Worm (Caenorhabditis elegans) whole organism, L3 larva: ENCODE measurements around the gene F45E12.5.

Experiments used
- R02D3.7 ChIP-seq: fragments of 150-350 bp; optimal IDR thresholded peaks from 2 replicates; lab custom pipeline; 2014; ENCODE audit warnings: missing biosample characterization, missing genetic modification characterization
- ama-1 ChIP-seq: fragments of 150-350 bp; optimal IDR thresholded peaks from 2 replicates; lab custom pipeline; 2018
- ceh-16 ChIP-seq: sonication (generic microtip); optimal IDR thresholded peaks from 2 replicates; lab custom pipeline; 2017; ENCODE audit warnings: missing biosample characterization, missing genetic modification characterization
- ceh-28 ChIP-seq: fragments of 150-350 bp; optimal IDR thresholded peaks from 2 replicates; lab custom pipeline; 2014; ENCODE audit warnings: missing biosample characterization, missing genetic modification reagents, missing genetic modification characterization
- ceh-82 ChIP-seq: fragments of 150-350 bp; optimal IDR thresholded peaks from 2 replicates; lab custom pipeline; 2014; ENCODE audit warnings: missing biosample characterization, missing genetic modification characterization
- ceh-9 ChIP-seq: sonication (generic microtip); optimal IDR thresholded peaks from 2 replicates; lab custom pipeline; 2018; ENCODE audit warnings: missing biosample characterization, missing genetic modification characterization
- daf-12 ChIP-seq: fragments of 150-350 bp; optimal IDR thresholded peaks from 2 replicates; lab custom pipeline; 2014; ENCODE audit warnings: missing biosample characterization, missing genetic modification reagents, missing genetic modification characterization
- egl-5 ChIP-seq: fragments of 150-350 bp; optimal IDR thresholded peaks from 2 replicates; lab custom pipeline; 2017; ENCODE audit warnings: missing biosample characterization, missing genetic modification reagents, missing genetic modification characterization, inconsistent platforms
- elt-1 ChIP-seq: fragments of 150-350 bp; optimal IDR thresholded peaks from 2 replicates; lab custom pipeline; 2014; ENCODE audit warnings: missing biosample characterization, missing genetic modification characterization
- elt-2 ChIP-seq: sonication (generic microtip); optimal IDR thresholded peaks from 2 replicates; lab custom pipeline; 2016; ENCODE audit warnings: missing genetic modification reagents, mild to moderate bottlenecking, missing genetic modification characterization, missing compliant biosample characterization
- elt-3 ChIP-seq, 3 experiments: fragments of 150-350 bp in 1 of 3; sonication (generic microtip) in 2 of 3; optimal IDR thresholded peaks; 2 replicates in 2 of 3; 4 replicates in 1 of 3; lab custom pipeline; 2014 to 2017; ENCODE audit warnings: missing biosample characterization in 3 of 3, missing genetic modification characterization in 3 of 3
- eor-1 ChIP-seq, 2 experiments: fragments of 150-350 bp; optimal IDR thresholded peaks; 2 replicates each; lab custom pipeline; 2014 to 2018; ENCODE audit warnings: missing biosample characterization in 2 of 2, missing genetic modification characterization in 2 of 2
- fkh-10 ChIP-seq: sonication (generic microtip); optimal IDR thresholded peaks from 2 replicates; lab custom pipeline; 2017; ENCODE audit warnings: missing biosample characterization, missing genetic modification reagents, missing genetic modification characterization
- fkh-2 ChIP-seq: fragments of 150-350 bp; optimal IDR thresholded peaks from 2 replicates; lab custom pipeline; 2014; ENCODE audit warnings: missing biosample characterization, missing genetic modification reagents, missing genetic modification characterization
- fos-1 ChIP-seq: fragments of 150-350 bp; optimal IDR thresholded peaks from 2 replicates; lab custom pipeline; 2014; ENCODE audit warnings: missing biosample characterization, missing genetic modification characterization
- lin-15B ChIP-seq: fragments of 150-350 bp; optimal IDR thresholded peaks from 2 replicates; lab custom pipeline; 2014; ENCODE audit warnings: missing biosample characterization, missing genetic modification characterization
- lin-39 ChIP-seq: fragments of 150-350 bp; optimal IDR thresholded peaks from 2 replicates; lab custom pipeline; 2018; ENCODE audit warnings: missing biosample characterization, missing genetic modification reagents, missing genetic modification characterization
- lsy-12 ChIP-seq: sonication (generic microtip); optimal IDR thresholded peaks from 2 replicates; lab custom pipeline; 2016; ENCODE audit warnings: mild to moderate bottlenecking, missing genetic modification characterization, missing compliant biosample characterization
- mml-1 ChIP-seq: fragments of 150-350 bp; sonication (generic microtip); optimal IDR thresholded peaks from 3 replicates; lab custom pipeline; 2014; ENCODE audit warnings: missing biosample characterization, missing genetic modification characterization
- nfya-1 ChIP-seq: sonication (generic microtip); optimal IDR thresholded peaks from 2 replicates; lab custom pipeline; 2017; ENCODE audit warnings: missing genetic modification characterization, mild to moderate bottlenecking, missing compliant biosample characterization, antibody characterized with exemption, moderate library complexity; ENCODE audit not compliant: insufficient read depth
- nhr-11 ChIP-seq: fragments of 150-350 bp; optimal IDR thresholded peaks from 2 replicates; lab custom pipeline; 2014; ENCODE audit warnings: missing biosample characterization, missing genetic modification characterization
- nhr-23 ChIP-seq: fragments of 150-350 bp; optimal IDR thresholded peaks from 2 replicates; lab custom pipeline; 2014; ENCODE audit warnings: missing biosample characterization, missing genetic modification reagents, missing genetic modification characterization
- nhr-237 ChIP-seq: fragments of 150-350 bp; optimal IDR thresholded peaks from 2 replicates; lab custom pipeline; 2014; ENCODE audit warnings: missing biosample characterization, missing genetic modification characterization
- nhr-28 ChIP-seq: fragments of 150-350 bp; optimal IDR thresholded peaks from 2 replicates; lab custom pipeline; 2014; ENCODE audit warnings: missing biosample characterization, missing genetic modification characterization
- nhr-43 ChIP-seq: sonication (generic microtip); optimal IDR thresholded peaks from 2 replicates; lab custom pipeline; 2016; ENCODE audit warnings: mild to moderate bottlenecking, missing genetic modification characterization, missing compliant biosample characterization; ENCODE audit not compliant: poor library complexity, severe bottlenecking
- nhr-76 ChIP-seq: fragments of 150-350 bp; sonication (generic microtip); optimal IDR thresholded peaks from 5 replicates; lab custom pipeline; 2014; ENCODE audit warnings: missing biosample characterization, missing genetic modification characterization
- nhr-77 ChIP-seq: fragments of 150-350 bp; optimal IDR thresholded peaks from 2 replicates; lab custom pipeline; 2014; ENCODE audit warnings: missing biosample characterization, missing genetic modification characterization
- pqm-1 ChIP-seq: fragments of 150-350 bp; optimal IDR thresholded peaks from 2 replicates; lab custom pipeline; 2017; ENCODE audit warnings: missing biosample characterization, missing genetic modification characterization, inconsistent platforms
- sea-2 ChIP-seq: fragments of 150-350 bp; sonication (generic microtip); optimal IDR thresholded peaks from 4 replicates; lab custom pipeline; 2014; ENCODE audit warnings: missing biosample characterization, missing genetic modification reagents, missing genetic modification characterization
- skn-1 ChIP-seq: fragments of 150-350 bp; optimal IDR thresholded peaks from 2 replicates; lab custom pipeline; 2014; ENCODE audit warnings: missing biosample characterization, missing genetic modification characterization
- snpc-4 ChIP-seq: fragments of 150-350 bp; optimal IDR thresholded peaks from 2 replicates; lab custom pipeline; 2014; ENCODE audit warnings: missing biosample characterization, missing genetic modification characterization
- unc-62 ChIP-seq: fragments of 150-350 bp; sonication (generic microtip); optimal IDR thresholded peaks from 4 replicates; lab custom pipeline; 2014; ENCODE audit warnings: missing biosample characterization, missing genetic modification reagents, missing genetic modification characterization
- zag-1 ChIP-seq: fragments of 150-350 bp; optimal IDR thresholded peaks from 2 replicates; lab custom pipeline; 2014; ENCODE audit warnings: missing biosample characterization, missing genetic modification characterization
- ztf-11 ChIP-seq: fragments of 150-350 bp; optimal IDR thresholded peaks from 2 replicates; lab custom pipeline; 2014; ENCODE audit warnings: missing biosample characterization, missing genetic modification characterization
- ztf-4 ChIP-seq: fragments of 150-350 bp; optimal IDR thresholded peaks from 2 replicates; lab custom pipeline; 2014; ENCODE audit warnings: missing biosample characterization, missing genetic modification characterization

The F45E12.5 gene

DNA sequence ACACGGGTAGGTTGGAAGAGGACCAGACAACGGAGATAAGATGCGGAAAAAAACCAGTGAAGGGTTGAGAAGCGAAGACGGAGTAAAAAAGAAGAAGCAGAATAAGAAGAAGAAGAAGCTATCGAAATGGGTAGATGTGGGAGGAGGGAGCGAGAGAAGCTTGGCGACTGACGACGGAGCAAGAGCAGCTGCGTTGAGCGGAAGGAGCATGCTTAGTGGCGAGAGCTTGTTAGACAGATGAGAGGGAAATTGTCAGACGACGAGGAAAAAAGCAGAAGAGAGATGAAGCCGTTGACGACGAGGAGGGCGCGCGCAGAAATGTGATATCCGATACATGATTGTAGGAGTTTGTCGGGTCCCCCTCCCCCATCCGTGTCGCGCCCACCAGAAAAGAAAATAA lies 17.1 kb upstream of the F45E12.5 start (continued):
- TF ChIP-seq ceh-9 (tag; lab: Kevin White, UChicago) (no peak), nhr-43 (tag; lab: Kevin White, UChicago) (no peak), lin-39 (tag; lab: Kevin White, UChicago) (peak; percentile 77), R02D3.7 (no peak), ztf-11 (tag; lab: Kevin White, UChicago) (no peak), daf-12 (tag; lab: Kevin White, UChicago) (no peak), nhr-77 (tag; lab: Kevin White, UChicago) (no peak), snpc-4 (peak; percentile 16), unc-62 (GFP tag; lab: Kevin White, UChicago) (no peak), nhr-23 (no peak), mml-1 (tag; lab: Kevin White, UChicago) (no peak), elt-2 (tag; lab: Kevin White, UChicago) (no peak), pqm-1 (tag; lab: Kevin White, UChicago) (no peak), nhr-237 (no peak), elt-1 (tag; lab: Kevin White, UChicago) (no peak), fos-1 (tag; lab: Kevin White, UChicago) (no peak), lsy-12 (tag; lab: Kevin White, UChicago) (peak; percentile 18), nhr-76 (tag; lab: Kevin White, UChicago) (no peak), nhr-11 (peak; percentile 7), skn-1 (tag; lab: Kevin White, UChicago) (no peak)

DNA sequence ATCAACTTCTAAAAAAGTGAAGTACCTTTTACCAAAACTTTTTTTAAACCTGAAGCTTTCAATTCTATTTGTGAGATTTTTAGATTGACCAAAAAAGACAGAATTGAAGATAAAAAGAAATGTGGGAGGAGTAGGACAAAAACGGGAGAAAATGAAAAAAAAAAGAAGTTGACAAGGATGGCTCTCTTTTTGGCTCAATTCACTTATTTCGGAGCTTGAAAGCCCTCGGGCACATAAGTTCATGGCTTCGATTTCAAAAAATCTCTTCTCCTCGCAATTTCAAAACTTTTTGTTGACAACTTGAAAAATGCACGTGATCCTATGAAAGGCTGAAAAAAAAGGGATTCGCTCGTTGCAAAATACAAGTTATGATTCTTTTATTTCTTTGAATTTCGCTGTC lies 16.3 kb upstream of the F45E12.5 start:
- TF ChIP-seq nfya-1 = no peak
- TF ChIP-seq nhr-77 (tag; lab: Kevin White, UChicago) = no peak
- TF ChIP-seq lin-39 (tag; lab: Kevin White, UChicago) = no peak
- TF ChIP-seq fkh-10 (GFP tag; lab: Kevin White, UChicago) = peak; percentile 60
- TF ChIP-seq elt-1 (tag; lab: Kevin White, UChicago) = no peak
- TF ChIP-seq fkh-2 (tag; lab: Kevin White, UChicago) = no peak
- no peak for TF ChIP-seq lsy-12 (tag; lab: Kevin White, UChicago)
- no peak for TF ChIP-seq ceh-28 (tag; lab: Kevin White, UChicago)
- no peak for TF ChIP-seq pqm-1 (tag; lab: Kevin White, UChicago)

- TF ChIP-seq fkh-10 (GFP tag; lab: Kevin White, UChicago) = peak; percentile 67
- TF ChIP-seq lin-15B = no peak
- TF ChIP-seq lin-39 (tag; lab: Kevin White, UChicago) = peak; percentile 37
- peak; percentile 37 for TF ChIP-seq nfya-1
Measured at ce11 chrII:7325063-7325480, 15.2 kb upstream of the F45E12.5 start.

DNA sequence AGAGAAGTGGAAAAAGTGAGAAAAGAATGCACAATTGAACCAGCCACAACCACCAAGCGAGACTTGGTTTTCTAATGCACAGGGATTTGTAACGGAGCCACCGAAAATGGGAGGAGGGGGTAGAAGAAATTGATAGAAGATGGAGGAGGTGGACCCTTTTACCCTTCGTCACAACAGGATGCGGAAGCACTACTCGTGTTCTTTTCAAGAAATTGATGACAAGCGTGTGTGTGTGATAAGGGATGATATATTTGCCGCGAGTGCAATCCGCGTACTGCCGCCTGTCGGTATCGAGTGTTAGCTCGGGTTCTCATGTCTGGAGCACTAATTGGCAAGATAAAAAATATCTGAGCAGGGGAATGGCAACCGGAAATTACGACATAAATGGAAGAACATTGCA lies 14.0 kb upstream of the F45E12.5 start, which contains the start of gene F21D12.3:
Gene F21D12.3 (minus strand): TSS at position 101 of the 400 bp plus-strand sequence.
- peak; percentile 8 for TF ChIP-seq ama-1
- TF ChIP-seq daf-12 (tag; lab: Kevin White, UChicago) = no peak

ce11 chrII:7323317-7323716 lies 13.4 kb upstream of the F45E12.5 start:
- TF ChIP-seq elt-3 (tag; optimal IDR thresholded peaks at IDR 0.05; lab: Kevin White, UChicago) = no peak
- no peak for TF ChIP-seq nhr-77 (tag; lab: Kevin White, UChicago)
- no peak for TF ChIP-seq eor-1 (tag; optimal IDR thresholded peaks at IDR 0.05; lab: Kevin White, UChicago)
- no peak for TF ChIP-seq mml-1 (tag; lab: Kevin White, UChicago)
- TF ChIP-seq pqm-1 (tag; lab: Kevin White, UChicago) = no peak
- peak; percentile 67 for TF ChIP-seq nhr-11
- TF ChIP-seq unc-62 (GFP tag; lab: Kevin White, UChicago) = peak; percentile 79
- TF ChIP-seq egl-5 (tag; lab: Kevin White, UChicago) = peak; percentile 11
- peak; percentile 20 for TF ChIP-seq nfya-1
- TF ChIP-seq elt-2 (tag; lab: Kevin White, UChicago) = no peak
- TF ChIP-seq ztf-4 = no peak
- TF ChIP-seq nhr-23 = no peak
- TF ChIP-seq nhr-28 = no peak
- TF ChIP-seq ceh-82 = no peak
- no peak for TF ChIP-seq zag-1 (tag; lab: Kevin White, UChicago)
- TF ChIP-seq nhr-237 = no peak
- TF ChIP-seq snpc-4 = peak; percentile 21
- no peak for TF ChIP-seq ceh-16
- TF ChIP-seq fkh-10 (GFP tag; lab: Kevin White, UChicago) = no peak
- TF ChIP-seq fkh-2 (tag; lab: Kevin White, UChicago) = no peak
- TF ChIP-seq daf-12 (tag; lab: Kevin White, UChicago) = no peak
- no peak for TF ChIP-seq sea-2 (GFP tag; lab: Kevin White, UChicago)
- TF ChIP-seq elt-1 (tag; lab: Kevin White, UChicago) = no peak
- TF ChIP-seq lin-39 (tag; lab: Kevin White, UChicago) = peak; percentile 66
- TF ChIP-seq, all 47 proteins: peak for 6
